Worm (Caenorhabditis elegans) whole organism, late embryonic: ENCODE data around the gene glt-1.

Experiments
- ama-1 ChIP-seq: fragments of 150-350 bp; optimal IDR thresholded peaks from 2 replicates; lab custom pipeline; 2014
- ceh-6 ChIP-seq: fragments of 200-800 bp; sonication (Bioruptor generic); optimal IDR thresholded peaks from 2 replicates; lab custom pipeline; 2018; ENCODE audit warnings: mild to moderate bottlenecking, missing genetic modification characterization, missing compliant biosample characterization

DNA sequence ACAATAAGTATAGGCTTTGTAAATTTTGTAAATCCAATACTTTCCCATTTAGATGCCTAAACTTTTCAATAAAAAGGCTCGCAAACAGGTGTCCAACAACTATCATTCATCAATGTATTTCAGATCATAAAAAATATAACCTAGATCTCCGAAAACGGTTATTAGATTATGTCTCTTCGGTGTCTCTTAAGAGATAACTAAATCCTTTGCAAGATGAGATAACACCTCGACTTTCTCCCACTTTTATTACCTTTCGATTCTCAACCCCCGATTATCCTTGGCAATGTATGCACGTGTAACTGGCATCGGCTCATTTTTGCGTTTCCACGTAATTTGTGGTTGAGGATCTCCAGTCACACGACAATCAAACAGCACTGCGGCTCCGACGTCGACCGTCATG, 33.7 kb upstream of the glt-1 start:
- TF ChIP-seq ceh-6 (GFP tag; lab: Kevin White, UChicago) (no peak), ama-1 (no peak)
